Worm (Caenorhabditis elegans): ENCODE measurements around the gene nhl-3.

nhl-3 gene

ce11 chrII:555371-555770 is 46.5 kb downstream of the nhl-3 start:
- TF ChIP-seq ztf-4 (tag; optimal IDR thresholded peaks at IDR 0.05) (no peak), blmp-1 (tag; optimal IDR thresholded peaks at IDR 0.05) (no peak), nhr-76 (tag; optimal IDR thresholded peaks at IDR 0.05) (no peak), unc-98 (GFP tag; IDR thresholded peaks at IDR 0.05) (no peak), nhr-20 (tag; optimal IDR thresholded peaks at IDR 0.05) (no peak), hlh-17 (GFP tag; optimal IDR thresholded peaks at IDR 0.05; ENCODE audit: borderline replicate concordance) (no peak), efl-1 (optimal IDR thresholded peaks at IDR 0.05) (peak in 1 of 2 experiments; percentile 13), efl-1 (GFP tag; optimal IDR thresholded peaks at IDR 0.05 in 1 of 2) (peak in 1 of 2 experiments; percentile 77), pqm-1 (tag; optimal IDR thresholded peaks at IDR 0.05) (no peak), ceh-88 (GFP tag; IDR thresholded peaks at IDR 0.05) (no peak), lsy-2 (tag; optimal IDR thresholded peaks at IDR 0.05) (peak in 1 of 2 experiments; percentile 20), lin-35 (GFP tag; optimal IDR thresholded peaks at IDR 0.05) (peak in 1 of 2 experiments; percentile 0), ceh-82 (tag; optimal IDR thresholded peaks at IDR 0.05) (no peak), F16B12.6 (tag; optimal IDR thresholded peaks at IDR 0.05) (no peak), egl-27 (tag; optimal IDR thresholded peaks at IDR 0.05) (no peak), nhr-84 (tag; optimal IDR thresholded peaks at IDR 0.05) (no peak), elt-2 (tag; optimal IDR thresholded peaks at IDR 0.05) (no peak), Y116A8C.19 (tag; optimal IDR thresholded peaks at IDR 0.05; ENCODE audit: borderline replicate concordance) (no peak), sptf-1 (tag; optimal IDR thresholded peaks at IDR 0.05) (no peak), grh-1 (GFP tag; IDR thresholded peaks at IDR 0.05) (no peak), aha-1 (tag; optimal IDR thresholded peaks at IDR 0.05) (no peak), nhr-19 (GFP tag; conservative IDR thresholded peaks at IDR 0.05) (no peak), jun-1 (tag; optimal IDR thresholded peaks at IDR 0.05) (no peak), irx-1 (tag; optimal IDR thresholded peaks at IDR 0.05) (no peak), elt-3 (tag; optimal IDR thresholded peaks at IDR 0.05) (no peak), rnt-1 (tag; optimal IDR thresholded peaks at IDR 0.05) (no peak), nhr-77 (tag; optimal IDR thresholded peaks at IDR 0.05) (no peak), skn-1 (tag; optimal IDR thresholded peaks at IDR 0.05) (peak; percentile 24), unc-86 (tag; optimal IDR thresholded peaks at IDR 0.05) (no peak)

ce11 chrII:551245-551904 is 50.5 kb downstream of the nhl-3 start, which contains the start of gene lips-7:
Gene lips-7, plus strand, starts transcription at chrII:551854.
- TF ChIP-seq efl-1 (optimal IDR thresholded peaks at IDR 0.05) = no peak
- peak in 1 of 2 experiments; percentile 35 for TF ChIP-seq efl-1 (GFP tag; optimal IDR thresholded peaks at IDR 0.05 in 1 of 2)
- TF ChIP-seq F16B12.6 (tag; optimal IDR thresholded peaks at IDR 0.05) = no peak

- TF ChIP-seq efl-1 (optimal IDR thresholded peaks at IDR 0.05) = no peak
- TF ChIP-seq efl-1 (GFP tag; optimal IDR thresholded peaks at IDR 0.05 in 1 of 2) = peak in 1 of 2 experiments; percentile 77
- no peak for TF ChIP-seq fkh-8 (tag; optimal IDR thresholded peaks at IDR 0.05)
Observed at ce11 chrII:549501-549900, 52.4 kb downstream of the nhl-3 start.

- TF ChIP-seq nhr-71 (tag; optimal IDR thresholded peaks at IDR 0.05) = no peak
Observed at ce11 chrII:546405-546804, 55.5 kb downstream of the nhl-3 start, which contains the start of gene mlt-10. Gene mlt-10, plus strand, starts transcription at chrII:546705.
